Worm (Caenorhabditis elegans): Measurements from ENCODE around the gene F54E4.2.

F54E4.2 gene

ce11 chrX:14633679-14634078, 5.0 kb upstream of the F54E4.2 start:
- TF ChIP-seq nhr-25 (tag; optimal IDR thresholded peaks at IDR 0.05) (no peak), sma-9 (GFP tag; optimal IDR thresholded peaks at IDR 0.05) (peak; percentile 8), sma-9 (tag; optimal IDR thresholded peaks at IDR 0.05) (no peak), elt-1 (tag; optimal IDR thresholded peaks at IDR 0.05) (no peak)

ce11 chrX:14621207-14621606, 7.5 kb downstream of the F54E4.2 start:
- TF ChIP-seq nhr-21 (tag; optimal IDR thresholded peaks at IDR 0.05) (no peak), blmp-1 (tag; optimal IDR thresholded peaks at IDR 0.05; ENCODE audit: insufficient read depth) (no peak), ama-1 (optimal IDR thresholded peaks at IDR 0.05) (no peak), ztf-11 (tag; optimal IDR thresholded peaks at IDR 0.05) (no peak), C34F6.9 (tag; optimal IDR thresholded peaks at IDR 0.05) (no peak), ceh-16 (tag; optimal IDR thresholded peaks at IDR 0.05) (no peak), lsy-2 (tag; optimal IDR thresholded peaks at IDR 0.05) (no peak), elt-1 (tag; optimal IDR thresholded peaks at IDR 0.05) (no peak)

ce11 chrX:14611074-14611473, 17.6 kb downstream of the F54E4.2 start, which contains the start of gene rbc-1:
TSS of gene rbc-1 (plus strand) at chrX:14611374.
- TF ChIP-seq crh-2 (tag; optimal IDR thresholded peaks at IDR 0.05) (no peak), zag-1 (tag; optimal IDR thresholded peaks at IDR 0.05) (no peak), nhr-237 (tag; optimal IDR thresholded peaks at IDR 0.05) (no peak), lin-39 (tag; optimal IDR thresholded peaks at IDR 0.05) (no peak), R02D3.7 (tag; optimal IDR thresholded peaks at IDR 0.05) (no peak), alr-1 (tag; optimal IDR thresholded peaks at IDR 0.05) (no peak), lin-11 (tag; optimal IDR thresholded peaks at IDR 0.05) (no peak), nhr-23 (tag; optimal IDR thresholded peaks at IDR 0.05) (no peak), peb-1 (tag; optimal IDR thresholded peaks at IDR 0.05) (no peak), lsy-2 (tag; optimal IDR thresholded peaks at IDR 0.05) (no peak)

ce11 chrX:14610093-14610763, 18.5 kb downstream of the F54E4.2 start:
- no peak for TF ChIP-seq C34F6.9 (tag; optimal IDR thresholded peaks at IDR 0.05)
- TF ChIP-seq lin-39 (tag; optimal IDR thresholded peaks at IDR 0.05), result no peak
- TF ChIP-seq lsy-2 (tag; optimal IDR thresholded peaks at IDR 0.05), result peak in 1 of 2 experiments; percentile 12
- TF ChIP-seq nhr-6 (tag; optimal IDR thresholded peaks at IDR 0.05), result peak; percentile 16
- no peak for TF ChIP-seq lin-13 (GFP tag; optimal IDR thresholded peaks at IDR 0.05)
- TF ChIP-seq blmp-1 (tag; optimal IDR thresholded peaks at IDR 0.05; ENCODE audit: insufficient read depth), result peak; percentile 24
- TF ChIP-seq mdl-1 (tag; optimal IDR thresholded peaks at IDR 0.05), result peak; percentile 44 to 83
- no peak for TF ChIP-seq mbf-1 (tag; optimal IDR thresholded peaks at IDR 0.05)
- peak; percentile 59 for TF ChIP-seq unc-55 (GFP tag; optimal IDR thresholded peaks at IDR 0.05)
- peak; percentile 26 for TF ChIP-seq nhr-21 (tag; optimal IDR thresholded peaks at IDR 0.05)
- peak; percentile 72 for TF ChIP-seq sma-9 (GFP tag; optimal IDR thresholded peaks at IDR 0.05)
- TF ChIP-seq sma-9 (tag; optimal IDR thresholded peaks at IDR 0.05), result no peak
- peak; percentile 20 for TF ChIP-seq zag-1 (tag; optimal IDR thresholded peaks at IDR 0.05)
- TF ChIP-seq ztf-4 (tag; optimal IDR thresholded peaks at IDR 0.05), result no peak
- peak; percentile 74 for TF ChIP-seq nhr-129 (tag; optimal IDR thresholded peaks at IDR 0.05)
- TF ChIP-seq sma-3 (GFP tag; optimal IDR thresholded peaks at IDR 0.05), result peak; percentile 13
- TF ChIP-seq fos-1 (tag; optimal IDR thresholded peaks at IDR 0.05), result peak; percentile 9
- TF ChIP-seq elt-1 (tag; optimal IDR thresholded peaks at IDR 0.05), result no peak
- TF ChIP-seq lin-11 (tag; optimal IDR thresholded peaks at IDR 0.05), result peak; percentile 42
- TF ChIP-seq nhr-77 (tag; optimal IDR thresholded peaks at IDR 0.05), result no peak

ce11 chrX:14607770-14608169, 20.9 kb downstream of the F54E4.2 start:
- TF ChIP-seq ztf-4 (tag; optimal IDR thresholded peaks at IDR 0.05) (no peak), C34F6.9 (tag; optimal IDR thresholded peaks at IDR 0.05) (no peak), ama-1 (optimal IDR thresholded peaks at IDR 0.05) (no peak), nhr-21 (tag; optimal IDR thresholded peaks at IDR 0.05) (no peak), ztf-11 (tag; optimal IDR thresholded peaks at IDR 0.05) (no peak), peb-1 (tag; optimal IDR thresholded peaks at IDR 0.05) (no peak), sma-3 (GFP tag; optimal IDR thresholded peaks at IDR 0.05) (no peak), dmd-4 (tag; optimal IDR thresholded peaks at IDR 0.05) (no peak)

ce11 chrX:14602676-14603075, 26.0 kb downstream of the F54E4.2 start, which contains the start of gene eor-2:
TSS of gene eor-2 (plus strand) at chrX:14603017.
- TF ChIP-seq gmeb-1 (tag; optimal IDR thresholded peaks at IDR 0.05), result peak; percentile 60
- TF ChIP-seq sma-9 (GFP tag; optimal IDR thresholded peaks at IDR 0.05), result peak; percentile 86
- no peak for TF ChIP-seq sma-9 (tag; optimal IDR thresholded peaks at IDR 0.05)
- TF ChIP-seq lin-13 (GFP tag; optimal IDR thresholded peaks at IDR 0.05), result peak; percentile 63
- no peak for TF ChIP-seq alr-1 (tag; optimal IDR thresholded peaks at IDR 0.05)
- TF ChIP-seq unc-39 (tag; optimal IDR thresholded peaks at IDR 0.05), result no peak
- TF ChIP-seq ztf-4 (tag; optimal IDR thresholded peaks at IDR 0.05), result peak; percentile 30
- no peak for TF ChIP-seq nhr-12 (tag; optimal IDR thresholded peaks at IDR 0.05)
- TF ChIP-seq Y55F3AM.14 (GFP tag; optimal IDR thresholded peaks at IDR 0.05), result no peak
- no peak for TF ChIP-seq elt-1 (tag; optimal IDR thresholded peaks at IDR 0.05)
- no peak for TF ChIP-seq ama-1 (optimal IDR thresholded peaks at IDR 0.05)
- peak; percentile 77 for TF ChIP-seq snpc-4 (tag; optimal IDR thresholded peaks at IDR 0.05)
- peak; percentile 83 for TF ChIP-seq F13H6.1 (tag; optimal IDR thresholded peaks at IDR 0.05)
- TF ChIP-seq nhr-25 (tag; optimal IDR thresholded peaks at IDR 0.05), result peak; percentile 79
- no peak for TF ChIP-seq ztf-11 (tag; optimal IDR thresholded peaks at IDR 0.05)
- TF ChIP-seq nhr-23 (tag; optimal IDR thresholded peaks at IDR 0.05), result no peak
- peak; percentile 13 for TF ChIP-seq mab-5 (tag; optimal IDR thresholded peaks at IDR 0.05)
- no peak for TF ChIP-seq elt-3 (tag; optimal IDR thresholded peaks at IDR 0.05)
- TF ChIP-seq C34F6.9 (tag; optimal IDR thresholded peaks at IDR 0.05), result peak; percentile 81
- TF ChIP-seq egl-27 (tag; optimal IDR thresholded peaks at IDR 0.05), result peak; percentile 76
- peak; percentile 40 for TF ChIP-seq blmp-1 (tag; optimal IDR thresholded peaks at IDR 0.05; ENCODE audit: insufficient read depth)

Data from whole organism, L2 larva.